Worm (Caenorhabditis elegans): ENCODE results near the gene Y39F10C.3.

Gene Y39F10C.3

ce11 chrII:723488-723887, 49.3 kb downstream of the Y39F10C.3 start, which contains the start of gene rfip-2:
TSS of gene rfip-2 (plus strand) at chrII:723788.
- no peak for TF ChIP-seq ceh-13 (GFP tag; optimal IDR thresholded peaks at IDR 0.05)
- TF ChIP-seq tra-4 (tag; optimal IDR thresholded peaks at IDR 0.05) = no peak
- TF ChIP-seq hmg-4 (GFP tag; optimal IDR thresholded peaks at IDR 0.05) = no peak
- TF ChIP-seq flt-1 (GFP tag; IDR thresholded peaks at IDR 0.05) = no peak
- no peak for TF ChIP-seq tbx-11 (GFP tag; IDR thresholded peaks at IDR 0.05)
- TF ChIP-seq B0310.2 (tag; optimal IDR thresholded peaks at IDR 0.05) = no peak
- TF ChIP-seq sea-1 (GFP tag; conservative IDR thresholded peaks at IDR 0.05) = no peak
- no peak for TF ChIP-seq pes-1 (GFP tag; IDR thresholded peaks at IDR 0.05)
- TF ChIP-seq hmbx-1 (tag; optimal IDR thresholded peaks at IDR 0.05) = no peak
- TF ChIP-seq ets-7 (tag; optimal IDR thresholded peaks at IDR 0.05) = no peak

DNA sequence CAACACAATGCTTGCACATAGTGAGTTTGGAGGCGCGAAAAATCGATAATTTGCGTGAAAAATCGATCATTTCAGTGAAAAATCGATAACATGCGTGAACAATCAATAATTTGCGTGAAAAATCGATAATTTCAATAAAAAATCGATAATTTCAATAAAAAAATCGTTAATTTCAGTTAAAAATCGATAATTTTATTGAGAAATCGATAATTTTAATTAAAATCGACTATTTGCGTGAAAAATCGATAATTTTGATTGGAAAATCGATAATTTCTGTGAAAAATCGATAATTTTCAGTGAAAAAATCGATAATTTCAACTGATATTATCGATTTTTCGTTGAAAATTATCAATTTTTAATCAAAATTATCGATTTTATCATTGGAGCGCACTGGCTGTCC, 49.8 kb downstream of the Y39F10C.3 start:
- TF ChIP-seq ceh-36 (tag; optimal IDR thresholded peaks at IDR 0.05) = no peak

All from whole organism, early embryonic.